Worm (Caenorhabditis elegans) whole organism, young adult: ENCODE measurements around the gene srbc-34.

ENCODE experiments used
- nfya-1 ChIP-seq: sonication (generic microtip); optimal IDR thresholded peaks from 2 replicates; lab custom pipeline; 2017; ENCODE audit warnings: antibody characterized with exemption, missing compliant biosample characterization, missing genetic modification characterization, borderline replicate concordance; ENCODE audit not compliant: insufficient read depth
- sea-2 ChIP-seq: fragments of 200-800 bp; sonication (Bioruptor generic); IDR thresholded peaks from 2 replicates; pipeline ENCODE4 v1.3.6; 2022; ENCODE audit warnings: missing genetic modification characterization, missing compliant biosample characterization
- tbp1 ChIP-seq: fragments of 200-800 bp; sonication (Bioruptor generic); optimal IDR thresholded peaks from 2 replicates; lab custom pipeline; 2018; ENCODE audit warnings: mild to moderate bottlenecking, missing genetic modification characterization, missing compliant biosample characterization

- TF ChIP-seq sea-2 (GFP tag; lab: Robert Waterston, UW) (no peak), nfya-1 (tag; lab: Kevin White, UChicago) (no peak), tbp1 (GFP tag; lab: Kevin White, UChicago) (no peak)
Observed at ce11 chrV:20206086-20206485, at the start of gene srbc-34, which contains the start of gene fbxb-59.
